Comparison of ENCODE assay signal across 8 worm cellular contexts in genomic region chrX:7485748-7486147, ce11.
A peak's percentile ranks its signal among the peaks of the same experiment; 100 is the strongest.
TF ChIP-seq lines count a peak whose summit lies in the region.

Gene gly-12 (plus strand): TSS chrX:7485864.

TF ChIP-seq in whole organism, L1 larva, 84 proteins besides CTCF, POLR2A, EP300 and RAD21 (continues in another document):
- no peak for TF ChIP-seq lin-13 (GFP tag; optimal IDR thresholded peaks at IDR 0.05; lab: Kevin White, UChicago)
- TF ChIP-seq unc-130 (tag; optimal IDR thresholded peaks at IDR 0.05; lab: Kevin White, UChicago): peak; percentile 25
- TF ChIP-seq ceh-90 (tag; optimal IDR thresholded peaks at IDR 0.05; lab: Kevin White, UChicago): no peak
- peak in 1 of 2 experiments; percentile 18 for TF ChIP-seq lsy-2 (tag; optimal IDR thresholded peaks at IDR 0.05; lab: Kevin White, UChicago)
- TF ChIP-seq fkh-4 (tag; optimal IDR thresholded peaks at IDR 0.05; lab: Kevin White, UChicago; ENCODE audit: borderline replicate concordance): no peak
- TF ChIP-seq grh-1 (GFP tag; IDR thresholded peaks at IDR 0.05; lab: Robert Waterston, UW): no peak
- TF ChIP-seq lir-3 (tag; optimal IDR thresholded peaks at IDR 0.05; lab: Kevin White, UChicago; ENCODE audit: poor library complexity): no peak
- no peak for TF ChIP-seq unc-98 (GFP tag; IDR thresholded peaks at IDR 0.05; lab: Robert Waterston, UW)
- peak; percentile 21 for TF ChIP-seq skn-1 (tag; optimal IDR thresholded peaks at IDR 0.05; lab: Kevin White, UChicago)
- TF ChIP-seq mab-9 (GFP tag; IDR thresholded peaks at IDR 0.05; lab: Robert Waterston, UW): no peak
- no peak for TF ChIP-seq alr-1 (tag; optimal IDR thresholded peaks at IDR 0.05; lab: Kevin White, UChicago; ENCODE audit: borderline replicate concordance)

TF ChIP-seq in whole organism, L2 larva, 48 proteins besides CTCF, POLR2A, EP300 and RAD21 (continues in another document):
- TF ChIP-seq mdl-1 (tag; optimal IDR thresholded peaks at IDR 0.05; lab: Kevin White, UChicago) (peak in 1 of 2 experiments; percentile 30), nhr-12 (tag; optimal IDR thresholded peaks at IDR 0.05; lab: Kevin White, UChicago) (no peak), unc-55 (GFP tag; optimal IDR thresholded peaks at IDR 0.05; lab: Kevin White, UChicago) (peak; percentile 61), C34F6.9 (tag; optimal IDR thresholded peaks at IDR 0.05; lab: Kevin White, UChicago) (no peak), crh-2 (tag; optimal IDR thresholded peaks at IDR 0.05; lab: Kevin White, UChicago) (peak; percentile 16), snpc-4 (tag; optimal IDR thresholded peaks at IDR 0.05; lab: Kevin White, UChicago) (no peak), ZK546.5 (tag; optimal IDR thresholded peaks at IDR 0.05; lab: Kevin White, UChicago) (no peak), nhr-10 (tag; optimal IDR thresholded peaks at IDR 0.05; lab: Kevin White, UChicago) (no peak), ceh-82 (tag; optimal IDR thresholded peaks at IDR 0.05; lab: Kevin White, UChicago) (no peak), ama-1 (optimal IDR thresholded peaks at IDR 0.05; lab: Kevin White, UChicago) (no peak), ceh-16 (tag; optimal IDR thresholded peaks at IDR 0.05; lab: Kevin White, UChicago) (peak; percentile 56), ztf-4 (tag; optimal IDR thresholded peaks at IDR 0.05; lab: Kevin White, UChicago) (no peak)

TF ChIP-seq in whole organism, L3 larva, 47 proteins besides CTCF, POLR2A, EP300 and RAD21:
- TF ChIP-seq hmg-11 (tag; optimal IDR thresholded peaks at IDR 0.05; lab: Kevin White, UChicago): peak; percentile 6
- TF ChIP-seq elt-1 (tag; optimal IDR thresholded peaks at IDR 0.05; lab: Kevin White, UChicago): peak; percentile 89
- no peak for TF ChIP-seq ceh-9 (tag; optimal IDR thresholded peaks at IDR 0.05; lab: Kevin White, UChicago)
- peak; percentile 37 for TF ChIP-seq egl-5 (tag; optimal IDR thresholded peaks at IDR 0.05; lab: Kevin White, UChicago)
- peak; percentile 46 for TF ChIP-seq lin-39 (tag; optimal IDR thresholded peaks at IDR 0.05; lab: Kevin White, UChicago)
- peak; percentile 56 for TF ChIP-seq nhr-25 (tag; optimal IDR thresholded peaks at IDR 0.05; lab: Kevin White, UChicago)
- peak; percentile 55 for TF ChIP-seq nhr-23 (tag; optimal IDR thresholded peaks at IDR 0.05; lab: Kevin White, UChicago)
- no peak for TF ChIP-seq mdl-1 (tag; optimal IDR thresholded peaks at IDR 0.05; lab: Kevin White, UChicago)
- peak; percentile 50 for TF ChIP-seq nfya-1 (tag; optimal IDR thresholded peaks at IDR 0.05; lab: Kevin White, UChicago; ENCODE audit: insufficient read depth)
- TF ChIP-seq elt-2 (tag; optimal IDR thresholded peaks at IDR 0.05; lab: Kevin White, UChicago): no peak
TF ChIP-seq in whole organism, L3 larva: peak in this region for 7.

TF ChIP-seq in whole organism, L4 larva, 104 proteins besides CTCF, POLR2A, EP300 and RAD21 (continues in another document):
- TF ChIP-seq aha-1 (tag; lab: Kevin White, UChicago): peak; percentile 67
- no peak for TF ChIP-seq mxl-2 (GFP tag; conservative IDR thresholded peaks at IDR 0.05; lab: Robert Waterston, UW)
- TF ChIP-seq dve-1 (tag; optimal IDR thresholded peaks at IDR 0.05; lab: Kevin White, UChicago; ENCODE audit: insufficient read depth): no peak
- TF ChIP-seq hif-1 (tag; optimal IDR thresholded peaks at IDR 0.05; lab: Kevin White, UChicago): no peak
- peak; percentile 18 for TF ChIP-seq mep-1 (tag; optimal IDR thresholded peaks at IDR 0.05; lab: Kevin White, UChicago)
- TF ChIP-seq hlh-11 (tag; optimal IDR thresholded peaks at IDR 0.05; lab: Kevin White, UChicago): peak; percentile 38
- no peak for TF ChIP-seq dmd-6 (GFP tag; IDR thresholded peaks at IDR 0.05; lab: Robert Waterston, UW)
- peak; percentile 71 for TF ChIP-seq mxl-3 (GFP tag; optimal IDR thresholded peaks at IDR 0.05; lab: Kevin White, UChicago)
- TF ChIP-seq aly-2 (tag; optimal IDR thresholded peaks at IDR 0.05; lab: Kevin White, UChicago): no peak
- TF ChIP-seq nhr-111 (GFP tag; optimal IDR thresholded peaks at IDR 0.05; lab: Kevin White, UChicago): no peak
- TF ChIP-seq mdl-1 (tag; optimal IDR thresholded peaks at IDR 0.05; lab: Kevin White, UChicago): peak in 1 of 2 experiments; percentile 71
- peak; percentile 48 for TF ChIP-seq mes-2 (tag; optimal IDR thresholded peaks at IDR 0.05; lab: Kevin White, UChicago; ENCODE audit: poor library complexity, severe bottlenecking)

TF ChIP-seq in whole organism, early embryonic, 17 proteins besides CTCF, POLR2A, EP300 and RAD21 (continues in another document):
- TF ChIP-seq tbx-11 (GFP tag; IDR thresholded peaks at IDR 0.05; lab: Robert Waterston, UW) (no peak), ets-7 (tag; optimal IDR thresholded peaks at IDR 0.05; lab: Kevin White, UChicago) (no peak), hnd-1 (tag; optimal IDR thresholded peaks at IDR 0.05; lab: Kevin White, UChicago) (no peak), F13C5.2 (tag; optimal IDR thresholded peaks at IDR 0.05; lab: Kevin White, UChicago) (no peak), sea-1 (GFP tag; conservative IDR thresholded peaks at IDR 0.05; lab: Robert Waterston, UW) (no peak), B0310.2 (tag; optimal IDR thresholded peaks at IDR 0.05; lab: Kevin White, UChicago) (no peak), ceh-36 (tag; optimal IDR thresholded peaks at IDR 0.05; lab: Kevin White, UChicago) (no peak), hmg-4 (GFP tag; optimal IDR thresholded peaks at IDR 0.05; lab: Kevin White, UChicago) (peak; percentile 69), ama-1 (optimal IDR thresholded peaks at IDR 0.05; lab: Kevin White, UChicago) (no peak), scrt-1 (GFP tag; IDR thresholded peaks at IDR 0.05; lab: Robert Waterston, UW) (no peak), flt-1 (GFP tag; IDR thresholded peaks at IDR 0.05; lab: Robert Waterston, UW) (no peak), aly-1 (tag; optimal IDR thresholded peaks at IDR 0.05; lab: Kevin White, UChicago) (peak; percentile 17), tbx-37 (GFP tag; conservative IDR thresholded peaks at IDR 0.05; lab: Robert Waterston, UW) (no peak), pes-1 (GFP tag; IDR thresholded peaks at IDR 0.05; lab: Robert Waterston, UW) (no peak)

TF ChIP-seq in whole organism, late embryonic, 69 proteins besides CTCF, POLR2A, EP300 and RAD21 (continues in another document):
- no peak for TF ChIP-seq elt-2 (tag; optimal IDR thresholded peaks at IDR 0.05; lab: Kevin White, UChicago)
- no peak for TF ChIP-seq hlh-15 (tag; optimal IDR thresholded peaks at IDR 0.05; lab: Kevin White, UChicago)
- TF ChIP-seq K02D7.2 (tag; optimal IDR thresholded peaks at IDR 0.05; lab: Kevin White, UChicago): no peak
- TF ChIP-seq Y22D7AL.16 (tag; optimal IDR thresholded peaks at IDR 0.05; lab: Kevin White, UChicago): no peak
- no peak for TF ChIP-seq pha-4 (tag; optimal IDR thresholded peaks at IDR 0.05; lab: Kevin White, UChicago)
- TF ChIP-seq pag-3 (tag; optimal IDR thresholded peaks at IDR 0.05; lab: Kevin White, UChicago; ENCODE audit: borderline replicate concordance): no peak
- TF ChIP-seq fkh-10 (GFP tag; optimal IDR thresholded peaks at IDR 0.05; lab: Kevin White, UChicago): no peak
- peak; percentile 10 for TF ChIP-seq nfya-1 (tag; optimal IDR thresholded peaks at IDR 0.05; lab: Kevin White, UChicago)
- TF ChIP-seq syd-9 (tag; optimal IDR thresholded peaks at IDR 0.05; lab: Kevin White, UChicago): no peak
- no peak for TF ChIP-seq pat-9 (tag; optimal IDR thresholded peaks at IDR 0.05; lab: Kevin White, UChicago)
- TF ChIP-seq fax-1 (tag; optimal IDR thresholded peaks at IDR 0.05; lab: Kevin White, UChicago): no peak
- TF ChIP-seq ceh-14 (tag; optimal IDR thresholded peaks at IDR 0.05; lab: Kevin White, UChicago): no peak
- peak; percentile 22 for TF ChIP-seq ref-2 (tag; optimal IDR thresholded peaks at IDR 0.05; lab: Kevin White, UChicago)
- TF ChIP-seq ceh-18 (tag; optimal IDR thresholded peaks at IDR 0.05; lab: Kevin White, UChicago): no peak

TF ChIP-seq in whole organism, mixed stage, embryonic, 35 proteins besides CTCF, POLR2A, EP300 and RAD21 (continues in another document):
- TF ChIP-seq snpc-4 (tag; optimal IDR thresholded peaks at IDR 0.05; lab: Kevin White, UChicago) (no peak), ham-2 (GFP tag; optimal IDR thresholded peaks at IDR 0.05; lab: Kevin White, UChicago) (peak; percentile 89), elt-1 (tag; optimal IDR thresholded peaks at IDR 0.05; lab: Kevin White, UChicago; ENCODE audit: borderline replicate concordance, insufficient read depth) (peak; percentile 93), nhr-76 (tag; optimal IDR thresholded peaks at IDR 0.05; lab: Kevin White, UChicago) (no peak), unc-120 (tag; optimal IDR thresholded peaks at IDR 0.05; lab: Kevin White, UChicago; ENCODE audit: poor library complexity, severe bottlenecking) (peak; percentile 54), tbx-8 (GFP tag; optimal IDR thresholded peaks at IDR 0.05; lab: Kevin White, UChicago) (no peak), unc-62 (GFP tag; optimal IDR thresholded peaks at IDR 0.05; lab: Kevin White, UChicago) (peak; percentile 48), mep-1 (tag; optimal IDR thresholded peaks at IDR 0.05; lab: Kevin White, UChicago) (peak; percentile 39), M03D4.4 (tag; optimal IDR thresholded peaks at IDR 0.05; lab: Kevin White, UChicago) (peak; percentile 52), mls-2 (tag; optimal IDR thresholded peaks at IDR 0.05; lab: Kevin White, UChicago) (peak; percentile 43), lin-32 (GFP tag; optimal IDR thresholded peaks at IDR 0.05; lab: Kevin White, UChicago) (no peak), nhr-237 (tag; optimal IDR thresholded peaks at IDR 0.05; lab: Kevin White, UChicago) (no peak), pha-4 (tag; optimal IDR thresholded peaks at IDR 0.05; lab: Kevin White, UChicago) (no peak)

TF ChIP-seq in whole organism, young adult, 124 proteins besides CTCF, POLR2A, EP300 and RAD21:
- TF ChIP-seq ceh-58 (GFP tag; IDR thresholded peaks at IDR 0.05; lab: Robert Waterston, UW): no peak
- TF ChIP-seq hlh-12 (tag; optimal IDR thresholded peaks at IDR 0.05; lab: Kevin White, UChicago): no peak
- TF ChIP-seq zfh-2 (GFP tag; conservative IDR thresholded peaks at IDR 0.05; lab: Robert Waterston, UW): peak; percentile 74
- no peak for TF ChIP-seq Y53F4B.3 (GFP tag; IDR thresholded peaks at IDR 0.05; lab: Robert Waterston, UW)
- peak; percentile 36 for TF ChIP-seq ceh-27 (GFP tag; optimal IDR thresholded peaks at IDR 0.05; lab: Kevin White, UChicago)
- TF ChIP-seq ceh-100 (GFP tag; IDR thresholded peaks at IDR 0.05; lab: Robert Waterston, UW): no peak
- no peak for TF ChIP-seq cebp-2 (GFP tag; IDR thresholded peaks at IDR 0.05; lab: Robert Waterston, UW)
